Worm (Caenorhabditis elegans) whole organism, mixed stage, embryonic: ENCODE measurements around the gene F36A4.5.

Experiments used
- M03D4.4 ChIP-seq: sonication (generic microtip); optimal IDR thresholded peaks from 2 replicates; lab custom pipeline; 2017; ENCODE audit warnings: mild to moderate bottlenecking, missing genetic modification characterization, missing compliant biosample characterization
- elt-3 ChIP-seq: fragments of 150-350 bp; optimal IDR thresholded peaks from 2 replicates; lab custom pipeline; 2014; ENCODE audit warnings: missing biosample characterization, missing genetic modification characterization
- pha-4 ChIP-seq: fragments of 150-350 bp; optimal IDR thresholded peaks from 2 replicates; lab custom pipeline; 2018; ENCODE audit warnings: missing biosample characterization, missing genetic modification reagents, missing genetic modification characterization
- unc-120 ChIP-seq: sonication (generic microtip); optimal IDR thresholded peaks from 2 replicates; lab custom pipeline; 2017; ENCODE audit warnings: missing genetic modification characterization, missing compliant biosample characterization; ENCODE audit not compliant: poor library complexity, severe bottlenecking
- unc-39 ChIP-seq: fragments of 150-350 bp; optimal IDR thresholded peaks from 2 replicates; lab custom pipeline; 2014; ENCODE audit warnings: missing biosample characterization, missing genetic modification characterization
- unc-62 ChIP-seq: fragments of 150-350 bp; optimal IDR thresholded peaks from 2 replicates; lab custom pipeline; 2014; ENCODE audit warnings: missing biosample characterization, missing genetic modification reagents, missing genetic modification characterization
- ztf-11 ChIP-seq: fragments of 150-350 bp; optimal IDR thresholded peaks from 2 replicates; lab custom pipeline; 2014; ENCODE audit warnings: missing biosample characterization, missing genetic modification characterization

DNA sequence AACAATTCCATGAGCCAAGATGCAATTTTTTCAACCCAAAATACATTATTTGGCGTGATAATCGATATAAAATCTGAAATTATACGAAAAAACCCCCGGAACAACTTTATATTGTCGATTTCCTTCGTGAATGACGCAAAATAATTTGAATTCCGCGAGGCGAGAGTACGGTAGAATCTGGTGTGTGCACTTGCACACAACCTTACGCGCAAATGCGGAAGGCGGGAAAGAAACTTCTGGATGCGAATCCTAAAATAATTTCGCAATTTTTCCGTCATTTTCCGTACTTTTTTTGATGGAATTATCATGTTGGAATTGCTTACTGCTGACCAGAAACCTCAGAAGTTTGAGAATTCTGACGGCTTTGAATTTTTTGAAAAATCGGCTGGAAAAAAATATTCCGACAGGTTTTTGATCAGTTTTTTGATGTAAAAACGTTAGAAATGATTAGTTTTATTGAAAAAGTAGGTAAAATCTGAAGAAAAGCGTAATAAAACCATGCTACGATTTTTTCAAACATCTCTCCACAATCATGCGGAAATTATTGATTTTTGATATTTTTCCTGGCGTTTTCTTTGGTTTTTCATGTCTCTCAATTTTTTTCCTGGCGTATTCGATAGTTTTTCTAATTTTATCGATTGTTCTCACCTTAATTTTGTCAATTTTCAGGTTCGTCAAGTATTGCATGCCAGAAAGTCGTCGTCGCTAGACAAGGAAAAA lies 42.1 kb downstream of the F36A4.5 start, which contains the start of gene set-9:
- TF ChIP-seq elt-3 (tag; lab: Kevin White, UChicago) (no peak), ztf-11 (tag; lab: Kevin White, UChicago) (no peak), unc-62 (GFP tag; lab: Kevin White, UChicago) (no peak), unc-120 (tag; lab: Kevin White, UChicago) (no peak), pha-4 (tag; lab: Kevin White, UChicago) (no peak), unc-39 (tag; lab: Kevin White, UChicago) (no peak), M03D4.4 (tag; lab: Kevin White, UChicago) (no peak)
